Worm (Caenorhabditis elegans) whole organism, L1 larva: ENCODE data around the gene cal-8.

Source experiments
- C16A3.4 ChIP-seq: fragments of 150-350 bp; optimal IDR thresholded peaks from 2 replicates; lab custom pipeline; 2014; ENCODE audit warnings: missing biosample characterization, missing genetic modification characterization
- C34B4.2 ChIP-seq: sonication (generic microtip); optimal IDR thresholded peaks from 2 replicates; lab custom pipeline; 2017; ENCODE audit warnings: mild to moderate bottlenecking, missing genetic modification characterization, missing compliant biosample characterization
- aly-2 ChIP-seq: fragments of 150-350 bp; optimal IDR thresholded peaks from 2 replicates; lab custom pipeline; 2014; ENCODE audit warnings: missing biosample characterization, missing genetic modification characterization
- blmp-1 ChIP-seq: fragments of 150-350 bp; optimal IDR thresholded peaks from 2 replicates; lab custom pipeline; 2014; ENCODE audit warnings: missing biosample characterization, missing genetic modification characterization
- lin-35 ChIP-seq, 2 experiments: fragments of 150-350 bp; optimal IDR thresholded peaks; 2 replicates each; lab custom pipeline; 2014; ENCODE audit warnings: missing biosample characterization in 2 of 2, missing genetic modification characterization in 2 of 2, missing genetic modification reagents in 2 of 2
- lir-3 ChIP-seq: sonication (generic microtip); optimal IDR thresholded peaks from 2 replicates; lab custom pipeline; 2016; ENCODE audit warnings: mild to moderate bottlenecking, missing genetic modification characterization, moderate library complexity, missing compliant biosample characterization; ENCODE audit not compliant: poor library complexity
- nhr-11 ChIP-seq: fragments of 150-350 bp; optimal IDR thresholded peaks from 2 replicates; lab custom pipeline; 2014; ENCODE audit warnings: missing biosample characterization, missing genetic modification characterization
- rnt-1 ChIP-seq: sonication (generic microtip); optimal IDR thresholded peaks from 2 replicates; lab custom pipeline; 2016; ENCODE audit warnings: mild to moderate bottlenecking, missing genetic modification characterization, moderate library complexity, missing compliant biosample characterization

ce11 chrII:5496375-5496774 lies 14.5 kb upstream of the cal-8 start, which contains the start of gene F12A10.1:
- TF ChIP-seq C16A3.4 (tag; lab: Kevin White, UChicago) = no peak
- no peak for TF ChIP-seq C34B4.2 (tag; lab: Kevin White, UChicago)
- TF ChIP-seq lir-3 = no peak
- TF ChIP-seq nhr-11 (tag; lab: Kevin White, UChicago) = no peak
- TF ChIP-seq lin-35 (GFP tag; optimal IDR thresholded peaks at IDR 0.05; lab: Kevin White, UChicago) = no peak
- TF ChIP-seq rnt-1 (tag; lab: Kevin White, UChicago) = no peak
- no peak for TF ChIP-seq aly-2 (tag; lab: Kevin White, UChicago)
- peak; percentile 6 for TF ChIP-seq blmp-1 (tag; lab: Kevin White, UChicago)
